Worm (Caenorhabditis elegans): ENCODE measurements around the gene F47E1.1.

ce11 chrX:9069070-9069469 is 7.9 kb upstream of the F47E1.1 start:
- TF ChIP-seq him-1 (tag; optimal IDR thresholded peaks at IDR 0.05) (no peak), dao-5 (tag; optimal IDR thresholded peaks at IDR 0.05) (no peak), W03F9.2 (tag; optimal IDR thresholded peaks at IDR 0.05) (no peak)
